Worm (Caenorhabditis elegans) whole organism, L4/young adult: ENCODE measurements around the gene F49F1.10.

Experiments used
- W03F9.2 ChIP-seq: fragments of 150-350 bp; optimal IDR thresholded peaks from 2 replicates; lab custom pipeline; 2014; ENCODE audit warnings: missing biosample characterization, missing genetic modification characterization
- dao-5 ChIP-seq: sonication (generic microtip); optimal IDR thresholded peaks from 2 replicates; lab custom pipeline; 2016; ENCODE audit warnings: missing genotype, missing genetic modification characterization, moderate library complexity, missing compliant biosample characterization
- him-1 ChIP-seq: sonication (generic microtip); optimal IDR thresholded peaks from 2 replicates; lab custom pipeline; 2016; ENCODE audit warnings: missing genotype, missing genetic modification reagents, missing genetic modification characterization, missing compliant biosample characterization

The F49F1.10 gene

ce11 chrIV:4117432-4117831 lies 21.5 kb downstream of the F49F1.10 start, which contains the start of gene drd-50:
Gene drd-50, plus strand, starts transcription at chrIV:4117732.
- TF ChIP-seq him-1 (tag; lab: Kevin White, UChicago) (no peak), dao-5 (tag; lab: Kevin White, UChicago) (no peak)

ce11 chrIV:4115634-4116033 lies 23.3 kb downstream of the F49F1.10 start, which contains the start of the genes F49F1.4 and F49F1.2:
Gene F49F1.4, minus strand, starts transcription at chrIV:4115734.
Gene F49F1.2, plus strand, starts transcription at chrIV:4115943.
- TF ChIP-seq him-1 (tag; lab: Kevin White, UChicago) (no peak), dao-5 (tag; lab: Kevin White, UChicago) (no peak)

ce11 chrIV:4114526-4114925 lies 24.4 kb downstream of the F49F1.10 start, which contains the start of gene F49F1.15:
Gene F49F1.15, minus strand, starts transcription at chrIV:4114626.
- no peak for TF ChIP-seq W03F9.2 (tag; lab: Kevin White, UChicago)
- TF ChIP-seq dao-5 (tag; lab: Kevin White, UChicago), result no peak

ce11 chrIV:4112387-4112786 lies 26.5 kb downstream of the F49F1.10 start, which contains the start of gene F49F1.14:
Gene F49F1.14, minus strand, starts transcription at chrIV:4112487.
- TF ChIP-seq W03F9.2 (tag; lab: Kevin White, UChicago) (no peak), dao-5 (tag; lab: Kevin White, UChicago) (no peak), him-1 (tag; lab: Kevin White, UChicago) (no peak)

ce11 chrIV:4108767-4109166 lies 30.2 kb downstream of the F49F1.10 start, which contains the start of gene C35B1.7:
Gene C35B1.7, plus strand, starts transcription at chrIV:4109067.
- no peak for TF ChIP-seq him-1 (tag; lab: Kevin White, UChicago)
- no peak for TF ChIP-seq dao-5 (tag; lab: Kevin White, UChicago)
- TF ChIP-seq W03F9.2 (tag; lab: Kevin White, UChicago), result no peak

- TF ChIP-seq him-1 (tag; lab: Kevin White, UChicago), result no peak
These were observed 36.2 kb downstream of the F49F1.10 start, which contains the start of gene ubc-1 for ce11 chrIV:4102720-4103119. Gene ubc-1, plus strand, starts transcription at chrIV:4103020.

ce11 chrIV:4099773-4100172 lies 39.1 kb downstream of the F49F1.10 start:
- TF ChIP-seq dao-5 (tag; lab: Kevin White, UChicago) (no peak), him-1 (tag; lab: Kevin White, UChicago) (no peak), W03F9.2 (tag; lab: Kevin White, UChicago) (no peak)

ce11 chrIV:4096940-4097339 lies 42.0 kb downstream of the F49F1.10 start:
- TF ChIP-seq him-1 (tag; lab: Kevin White, UChicago), result no peak
- TF ChIP-seq dao-5 (tag; lab: Kevin White, UChicago), result no peak

- TF ChIP-seq him-1 (tag; lab: Kevin White, UChicago) (no peak), W03F9.2 (tag; lab: Kevin White, UChicago) (no peak), dao-5 (tag; lab: Kevin White, UChicago) (no peak)
These were observed 44.6 kb downstream of the F49F1.10 start for ce11 chrIV:4094364-4094763.

ce11 chrIV:4093087-4093486 lies 45.8 kb downstream of the F49F1.10 start:
- TF ChIP-seq him-1 (tag; lab: Kevin White, UChicago), result peak; percentile 11
- TF ChIP-seq dao-5 (tag; lab: Kevin White, UChicago), result no peak
- TF ChIP-seq W03F9.2 (tag; lab: Kevin White, UChicago), result no peak
